Worm (Caenorhabditis elegans) whole organism, dauer: ENCODE results near the gene srt-23.
"Not testable (repeated sequence)": the region's sequence is repeated elsewhere in the genome, so short reads cannot be mapped to it uniquely, and the experiment has no call there.

Experiments used
- unc-62 ChIP-seq: sonication (generic microtip); optimal IDR thresholded peaks from 2 replicates; lab custom pipeline; 2017; ENCODE audit warnings: missing biosample characterization, missing genetic modification reagents, missing genetic modification characterization

Gene srt-23

ce11 chrIV:762486-763376 lies 6.2 kb downstream of the srt-23 start:
- TF ChIP-seq unc-62 (GFP tag; lab: Kevin White, UChicago) = no peak

DNA sequence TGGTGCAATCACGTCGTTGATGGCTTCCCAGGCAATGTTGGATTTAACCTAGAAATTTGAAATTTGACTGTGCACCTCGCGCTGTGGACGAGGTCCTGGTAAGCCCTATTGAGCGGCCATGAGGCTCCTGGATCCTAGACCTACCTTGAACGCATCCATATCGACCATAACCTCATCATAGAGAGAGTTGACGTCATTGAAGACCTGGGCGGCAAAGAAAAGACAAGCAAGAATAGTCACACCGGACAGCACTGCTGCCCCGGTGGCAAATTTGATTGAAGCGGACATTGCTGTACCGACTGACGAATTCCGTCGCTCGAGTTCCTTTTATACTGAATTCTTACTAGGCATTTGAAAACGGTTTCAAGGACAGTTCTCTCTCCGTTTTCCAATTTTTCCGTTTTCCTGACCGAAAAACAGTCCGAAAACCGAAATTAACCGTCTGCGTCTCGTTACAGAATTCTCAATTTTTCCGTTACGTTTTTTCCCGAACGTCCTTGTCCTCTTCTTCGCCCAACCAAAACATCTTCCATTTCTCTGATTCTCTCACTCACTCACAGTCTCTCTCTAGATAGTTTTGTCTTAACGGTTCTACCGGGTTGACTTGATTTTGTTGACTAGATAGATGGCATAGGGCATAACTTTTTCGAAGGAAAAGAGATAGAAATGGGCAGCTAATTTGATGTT lies 7.0 kb downstream of the srt-23 start, which contains the start of gene col-103:
Gene col-103 (minus strand): TSS at position 302 of the 687 bp plus-strand sequence.
- TF ChIP-seq unc-62 (GFP tag; lab: Kevin White, UChicago) = no peak

DNA sequence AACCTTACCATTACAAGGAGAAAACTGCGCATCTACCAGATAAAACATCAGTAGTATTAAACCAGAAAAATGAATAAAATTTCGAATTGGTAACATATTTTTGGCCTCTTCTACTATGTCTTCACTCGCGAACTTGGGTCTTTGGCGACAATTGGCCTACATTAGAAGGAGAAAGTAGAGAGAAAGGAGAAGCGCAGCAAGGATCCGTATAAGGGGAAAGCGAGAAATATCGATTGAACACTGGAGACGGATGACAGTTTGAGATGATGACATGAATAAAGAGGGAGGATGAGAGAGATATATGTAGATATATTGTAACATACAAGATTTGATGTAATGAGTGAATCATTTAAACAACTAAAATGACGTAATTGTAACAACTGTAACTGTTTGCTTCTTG lies 11.8 kb downstream of the srt-23 start, which contains the start of gene F56B3.2:
Gene F56B3.2 (minus strand): TSS at position 273 of the 400 bp plus-strand sequence.
- no peak for TF ChIP-seq unc-62 (GFP tag; lab: Kevin White, UChicago)

DNA sequence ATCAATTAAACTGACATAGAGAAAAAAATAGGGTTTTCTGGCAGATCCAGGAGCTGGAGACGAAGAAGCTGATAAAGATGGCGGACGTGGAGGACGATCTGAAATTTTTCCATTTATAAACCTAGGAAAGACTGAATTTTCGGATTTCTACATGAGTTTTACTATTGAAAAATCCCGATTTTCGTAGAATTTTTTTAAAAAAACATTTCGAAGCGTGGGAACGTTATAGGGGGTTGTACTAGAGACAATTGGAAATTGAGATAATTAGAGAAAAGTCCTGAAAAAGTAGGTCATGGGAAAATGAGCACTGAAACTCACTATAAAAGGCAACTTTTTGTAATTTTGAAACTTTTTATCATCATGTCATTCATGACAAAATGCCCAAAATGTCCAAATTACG lies 14.5 kb downstream of the srt-23 start, which contains the start of gene F56B3.9:
Gene F56B3.9 (plus strand): TSS at position 301 of the 400 bp plus-strand sequence.
- not testable (repeated sequence) for TF ChIP-seq unc-62 (GFP tag; lab: Kevin White, UChicago)

ce11 chrIV:772931-773330 lies 16.4 kb downstream of the srt-23 start, which contains the start of gene mrpl-2:
mrpl-2 (plus strand) TSS chrIV:773237.
- TF ChIP-seq unc-62 (GFP tag; lab: Kevin White, UChicago) = no peak

- TF ChIP-seq unc-62 (GFP tag; lab: Kevin White, UChicago) = no peak
Observed at ce11 chrIV:773580-773979, 17.1 kb downstream of the srt-23 start.

- no peak for TF ChIP-seq unc-62 (GFP tag; lab: Kevin White, UChicago)
Observed at ce11 chrIV:778484-778883, 22.0 kb downstream of the srt-23 start, which contains the start of gene ugt-52. ugt-52 (plus strand) TSS chrIV:778784.

DNA sequence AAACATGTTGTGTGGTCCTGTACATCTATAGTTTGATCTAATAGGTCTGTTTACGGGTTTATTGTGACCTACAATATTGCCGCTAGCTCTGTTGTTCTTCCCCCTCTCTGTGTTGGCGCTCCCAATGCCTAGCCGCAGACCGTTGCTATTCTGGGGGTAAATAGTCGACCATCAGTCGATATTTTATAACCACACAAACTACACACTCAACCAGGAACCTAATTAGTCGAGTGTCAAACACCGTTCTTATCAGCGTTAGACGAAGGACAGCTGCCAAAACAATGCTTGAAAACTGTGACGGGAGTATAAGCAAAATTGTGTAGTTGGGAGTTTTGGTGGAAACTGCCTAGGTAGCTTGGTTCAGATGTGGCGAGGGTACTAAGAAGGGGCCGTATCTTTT lies 25.9 kb downstream of the srt-23 start:
- no peak for TF ChIP-seq unc-62 (GFP tag; lab: Kevin White, UChicago)

ce11 chrIV:787755-788154 lies 31.2 kb downstream of the srt-23 start, which contains the start of gene F56B3.6:
F56B3.6 (plus strand) TSS chrIV:788055.
- no peak for TF ChIP-seq unc-62 (GFP tag; lab: Kevin White, UChicago)

ce11 chrIV:794275-794674 lies 37.8 kb downstream of the srt-23 start, which contains the start of gene F56B3.4:
F56B3.4 (minus strand) TSS chrIV:794275.
- no peak for TF ChIP-seq unc-62 (GFP tag; lab: Kevin White, UChicago)

DNA sequence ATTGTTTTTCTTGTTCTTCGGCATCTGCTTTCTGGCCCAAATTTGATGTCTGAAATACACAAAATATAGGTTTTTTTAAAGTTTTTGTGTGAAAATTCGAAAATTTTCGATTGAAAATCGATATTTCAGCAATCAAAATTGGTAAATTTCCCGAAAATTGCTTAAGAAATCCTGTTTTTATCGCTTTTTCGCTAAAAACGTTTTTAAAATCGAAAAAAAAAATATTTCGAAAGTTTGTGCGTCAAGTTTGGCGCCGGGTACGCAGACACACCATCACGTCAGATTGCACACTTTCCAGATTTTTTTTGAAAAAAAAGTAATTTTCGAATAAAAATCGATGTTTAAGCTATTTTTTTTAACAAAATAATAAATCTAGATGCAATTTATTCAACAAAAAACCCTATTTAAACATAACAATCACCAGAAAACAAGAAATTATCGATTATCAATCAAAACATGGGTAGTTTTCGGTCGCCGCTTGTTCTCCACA lies 38.9 kb downstream of the srt-23 start, which contains the start of gene skr-18:
Gene skr-18 (minus strand): TSS at position 51 of the 490 bp plus-strand sequence.
- no peak for TF ChIP-seq unc-62 (GFP tag; lab: Kevin White, UChicago)

DNA sequence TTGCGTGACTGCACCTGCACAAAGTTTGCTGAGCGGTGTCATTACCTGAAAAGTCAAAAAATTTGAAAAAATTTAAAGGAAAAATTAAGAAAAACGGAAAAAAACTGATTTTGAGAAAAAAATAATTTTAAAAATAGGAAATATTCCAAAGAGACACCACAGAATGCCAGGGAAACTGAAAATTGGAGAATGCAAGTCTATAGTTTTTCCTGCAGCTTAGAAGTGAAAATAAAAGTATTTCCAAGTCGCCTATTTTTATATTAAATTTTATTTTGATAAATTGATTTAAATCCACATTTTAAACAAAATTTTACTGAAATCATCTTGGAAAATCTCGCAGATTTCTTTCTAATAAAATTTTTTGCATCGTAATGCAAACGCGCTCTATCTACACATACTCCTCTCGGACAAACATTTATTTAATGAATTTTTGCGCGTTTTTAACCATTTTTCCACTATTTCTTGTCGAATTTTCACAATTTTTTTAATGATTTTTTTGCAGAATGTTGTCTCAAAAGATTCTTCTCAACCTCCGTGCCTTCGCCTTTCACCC lies 40.1 kb downstream of the srt-23 start, which contains the start of the genes F56B3.11 and ech-5:
Gene F56B3.11 (minus strand): TSS at position 51 of the 553 bp plus-strand sequence.
Gene ech-5 (plus strand): TSS at position 503 of the 553 bp plus-strand sequence.
- TF ChIP-seq unc-62 (GFP tag; lab: Kevin White, UChicago) = no peak

DNA sequence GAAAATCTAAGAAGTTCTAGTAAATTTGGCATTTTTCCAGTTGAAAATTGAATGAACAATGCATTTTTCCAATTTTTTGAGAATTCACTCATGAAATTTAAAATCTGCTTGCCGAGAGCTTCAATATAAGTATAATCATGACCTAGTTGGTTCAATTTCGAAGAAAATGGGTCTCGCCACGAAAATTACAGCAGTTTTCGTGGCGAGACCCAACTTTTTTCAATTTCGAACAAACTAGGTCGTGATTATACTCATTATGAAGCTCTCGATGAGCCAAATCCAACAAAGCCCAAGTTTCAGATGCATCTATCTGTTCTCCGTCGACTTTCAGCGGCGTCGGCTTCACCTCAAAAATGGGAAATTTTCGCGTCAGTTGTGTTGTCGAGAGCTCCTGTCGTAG lies 44.0 kb downstream of the srt-23 start, which contains the start of gene mrpl-46:
Gene mrpl-46 (plus strand): TSS at position 301 of the 400 bp plus-strand sequence.
- TF ChIP-seq unc-62 (GFP tag; lab: Kevin White, UChicago) = no peak

- no peak for TF ChIP-seq unc-62 (GFP tag; lab: Kevin White, UChicago)
Observed at ce11 chrIV:801162-801561, 44.6 kb downstream of the srt-23 start.

DNA sequence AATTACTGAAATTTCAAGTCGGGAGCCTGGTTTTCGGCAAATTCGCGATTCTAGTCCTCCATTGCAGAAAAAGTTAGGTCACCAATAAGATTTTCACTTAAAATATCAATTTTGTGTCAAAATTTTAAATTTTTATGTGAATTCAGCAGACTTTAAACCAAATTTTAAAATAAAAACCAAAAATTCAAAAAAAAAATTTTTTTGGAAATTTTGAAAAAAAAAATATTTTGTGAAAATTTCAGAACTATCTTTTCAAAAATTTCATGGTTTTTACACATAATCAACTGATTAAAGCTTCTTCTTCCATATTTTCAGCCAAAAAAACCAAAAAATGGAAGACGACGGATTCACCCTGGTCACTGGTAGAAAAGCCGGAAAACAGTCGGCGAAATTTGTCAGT lies 48.3 kb downstream of the srt-23 start, which contains the start of gene Y55F3BL.4:
Gene Y55F3BL.4 (plus strand): TSS at position 301 of the 400 bp plus-strand sequence.
- no peak for TF ChIP-seq unc-62 (GFP tag; lab: Kevin White, UChicago)
